Worm (Caenorhabditis elegans) whole organism, L4 larva: ENCODE measurements around the gene col-78.

Source experiments
- D1046.2 ChIP-seq: fragments of 200-800 bp; sonication (Bioruptor generic); IDR thresholded peaks from 2 replicates; pipeline ENCODE4 v1.3.6; 2022; ENCODE audit warnings: missing genetic modification characterization, missing compliant biosample characterization
- F10B5.3 ChIP-seq: sonication (generic microtip); optimal IDR thresholded peaks from 2 replicates; lab custom pipeline; 2016; ENCODE audit warnings: mild to moderate bottlenecking, missing genetic modification characterization, missing compliant biosample characterization
- F44E2.7 ChIP-seq: fragments of 200-800 bp; sonication (Bioruptor generic); IDR thresholded peaks from 2 replicates; pipeline ENCODE4 v2.1.2; 2022; ENCODE audit warnings: missing genetic modification characterization, missing compliant biosample characterization
- R02D3.7 ChIP-seq: fragments of 150-350 bp; sonication (generic microtip); optimal IDR thresholded peaks from 3 replicates; lab custom pipeline; 2014; ENCODE audit warnings: missing biosample characterization, missing genetic modification characterization
- T20F7.1 ChIP-seq: fragments of 200-800 bp; sonication (Bioruptor generic); optimal IDR thresholded peaks from 2 replicates; lab custom pipeline; 2018; ENCODE audit warnings: mild to moderate bottlenecking, missing genetic modification characterization, missing compliant biosample characterization
- T26A8.4 ChIP-seq: fragments of 200-800 bp; sonication (Bioruptor generic); IDR thresholded peaks from 2 replicates; pipeline ENCODE4 v1.3.6; 2022; ENCODE audit warnings: missing genetic modification characterization, missing compliant biosample characterization
- Y105C5A.15 ChIP-seq: fragments of 200-800 bp; sonication (Bioruptor generic); IDR thresholded peaks from 2 replicates; pipeline ENCODE4 v1.3.6; 2022; ENCODE audit warnings: missing genetic modification characterization, missing compliant biosample characterization
- Y5F2A.4 ChIP-seq: fragments of 200-800 bp; sonication (Bioruptor generic); optimal IDR thresholded peaks from 2 replicates; lab custom pipeline; 2018; ENCODE audit warnings: mild to moderate bottlenecking, missing genetic modification characterization, missing compliant biosample characterization
- aly-2 ChIP-seq: sonication (generic microtip); optimal IDR thresholded peaks from 2 replicates; lab custom pipeline; 2018; ENCODE audit warnings: missing biosample characterization, missing genetic modification characterization
- ama-1 ChIP-seq: fragments of 150-350 bp; optimal IDR thresholded peaks from 2 replicates; lab custom pipeline; 2014; ENCODE audit warnings: inconsistent platforms, mixed read lengths
- ceh-32 ChIP-seq: sonication (generic microtip); optimal IDR thresholded peaks from 2 replicates; lab custom pipeline; 2016; ENCODE audit warnings: mild to moderate bottlenecking, missing genetic modification characterization, missing compliant biosample characterization; ENCODE audit not compliant: poor library complexity
- ceh-82 ChIP-seq: sonication (generic microtip); optimal IDR thresholded peaks from 2 replicates; lab custom pipeline; 2017; ENCODE audit warnings: missing biosample characterization, missing genetic modification characterization
- ces-1 ChIP-seq: fragments of 150-350 bp; sonication (generic microtip); optimal IDR thresholded peaks from 4 replicates; lab custom pipeline; 2014; ENCODE audit warnings: missing biosample characterization, missing genetic modification reagents, missing genetic modification characterization
- ctbp-1 ChIP-seq: fragments of 200-800 bp; sonication (Bioruptor generic); IDR thresholded peaks from 2 replicates; pipeline ENCODE4 v1.3.6; 2022; ENCODE audit warnings: missing genetic modification reagents, missing genetic modification characterization, missing compliant biosample characterization
- daf-12 ChIP-seq: fragments of 150-350 bp; optimal IDR thresholded peaks from 2 replicates; lab custom pipeline; 2014; ENCODE audit warnings: missing biosample characterization, missing genetic modification reagents, missing genetic modification characterization
- daf-16 ChIP-seq, 3 experiments: sonication (generic microtip); optimal IDR thresholded peaks; 2 replicates each; lab custom pipeline; 2016 to 2017; ENCODE audit warnings: missing genetic modification characterization in 3 of 3, missing genetic modification reagents in 3 of 3, mild to moderate bottlenecking in 2 of 3, missing compliant biosample characterization in 2 of 3, missing biosample characterization in 1 of 3, moderate library complexity in 1 of 3
- dmd-6 ChIP-seq: fragments of 200-800 bp; sonication (Bioruptor generic); IDR thresholded peaks from 2 replicates; pipeline ENCODE4 v1.3.6; 2022; ENCODE audit warnings: missing genetic modification reagents, missing genetic modification characterization, missing compliant biosample characterization
- dpl-1 ChIP-seq: fragments of 150-350 bp; optimal IDR thresholded peaks from 2 replicates; lab custom pipeline; 2014; ENCODE audit warnings: missing biosample characterization, missing genetic modification reagents, missing genetic modification characterization
- fos-1 ChIP-seq: fragments of 150-350 bp; optimal IDR thresholded peaks from 2 replicates; lab custom pipeline; 2014; ENCODE audit warnings: missing biosample characterization, missing genetic modification characterization
- gei-8 ChIP-seq: fragments of 200-800 bp; sonication (Bioruptor generic); optimal IDR thresholded peaks from 2 replicates; lab custom pipeline; 2018; ENCODE audit warnings: mild to moderate bottlenecking, missing genetic modification characterization, missing compliant biosample characterization
- hlh-30 ChIP-seq: sonication (generic microtip); optimal IDR thresholded peaks from 2 replicates; lab custom pipeline; 2017; ENCODE audit warnings: antibody characterized with exemption, mild to moderate bottlenecking, missing genetic modification characterization, missing compliant biosample characterization; ENCODE audit not compliant: insufficient read depth
- lim-7 ChIP-seq: fragments of 200-800 bp; sonication (Bioruptor generic); IDR thresholded peaks from 2 replicates; pipeline ENCODE4 v1.3.6; 2022; ENCODE audit warnings: missing genetic modification characterization, missing compliant biosample characterization
- lin-13 ChIP-seq: fragments of 150-350 bp; optimal IDR thresholded peaks from 2 replicates; lab custom pipeline; 2014; ENCODE audit warnings: missing biosample characterization, missing genetic modification reagents, missing genetic modification characterization
- lin-15B ChIP-seq: fragments of 150-350 bp; sonication (generic microtip); optimal IDR thresholded peaks from 3 replicates; lab custom pipeline; 2014; ENCODE audit warnings: missing biosample characterization, missing genetic modification characterization
- lin-29 ChIP-seq: fragments of 200-800 bp; sonication (Bioruptor generic); IDR thresholded peaks from 2 replicates; pipeline ENCODE4 v1.3.6; 2022; ENCODE audit warnings: missing genetic modification reagents, missing genetic modification characterization, missing compliant biosample characterization
- lin-38 ChIP-seq: fragments of 200-800 bp; sonication (Bioruptor generic); IDR thresholded peaks from 2 replicates; pipeline ENCODE4 v1.3.6; 2022; ENCODE audit warnings: missing genetic modification reagents, missing genetic modification characterization, missing compliant biosample characterization
- madf-5 ChIP-seq, 2 experiments: fragments of 200-800 bp; sonication (Bioruptor generic); IDR thresholded peaks; 2 replicates each; pipeline ENCODE4 v1.3.6; 2022; ENCODE audit warnings: missing compliant biosample characterization in 2 of 2, missing genetic modification characterization in 2 of 2
- mdt-29 ChIP-seq: fragments of 200-800 bp; sonication (Bioruptor generic); IDR thresholded peaks from 2 replicates; pipeline ENCODE4 v1.3.6; 2022; ENCODE audit warnings: missing genetic modification reagents, missing genetic modification characterization, missing compliant biosample characterization
- mep-1 ChIP-seq: fragments of 150-350 bp; sonication (generic microtip); optimal IDR thresholded peaks from 3 replicates; lab custom pipeline; 2014; ENCODE audit warnings: missing biosample characterization, missing genetic modification characterization
- mxl-2 ChIP-seq: fragments of 200-800 bp; sonication (Bioruptor generic); conservative IDR thresholded peaks from 2 replicates; pipeline ENCODE4 v1.3.6; 2022; ENCODE audit warnings: missing genetic modification reagents, missing genetic modification characterization, missing compliant biosample characterization
- mxl-3 ChIP-seq: fragments of 200-800 bp; sonication (Bioruptor generic); optimal IDR thresholded peaks from 2 replicates; lab custom pipeline; 2018; ENCODE audit warnings: mild to moderate bottlenecking, missing genetic modification characterization, missing compliant biosample characterization
- nhr-10 ChIP-seq: fragments of 150-350 bp; optimal IDR thresholded peaks from 2 replicates; lab custom pipeline; 2014; ENCODE audit warnings: missing biosample characterization, missing genetic modification characterization
- nhr-102 ChIP-seq: sonication (generic microtip); optimal IDR thresholded peaks from 2 replicates; lab custom pipeline; 2016; ENCODE audit warnings: mild to moderate bottlenecking, missing genetic modification characterization, moderate library complexity, missing compliant biosample characterization
- nhr-111 ChIP-seq: fragments of 200-800 bp; sonication (Bioruptor generic); optimal IDR thresholded peaks from 2 replicates; lab custom pipeline; 2018; ENCODE audit warnings: mild to moderate bottlenecking, missing genetic modification characterization, missing compliant biosample characterization
- nhr-28 ChIP-seq: fragments of 150-350 bp; optimal IDR thresholded peaks from 2 replicates; lab custom pipeline; 2014; ENCODE audit warnings: missing biosample characterization, missing genetic modification characterization
- nhr-6 ChIP-seq: fragments of 150-350 bp; optimal IDR thresholded peaks from 2 replicates; lab custom pipeline; 2014; ENCODE audit warnings: missing biosample characterization, missing genetic modification characterization
- nhr-76 ChIP-seq: fragments of 150-350 bp; optimal IDR thresholded peaks from 2 replicates; lab custom pipeline; 2014; ENCODE audit warnings: missing biosample characterization, missing genetic modification characterization
- nhr-77 ChIP-seq: fragments of 150-350 bp; optimal IDR thresholded peaks from 2 replicates; lab custom pipeline; 2014; ENCODE audit warnings: missing biosample characterization, missing genetic modification characterization
- php-3 ChIP-seq: fragments of 200-800 bp; sonication (Bioruptor generic); IDR thresholded peaks from 2 replicates; pipeline ENCODE4 v1.3.6; 2022; ENCODE audit warnings: missing genetic modification reagents, missing genetic modification characterization, missing compliant biosample characterization
- pqm-1 ChIP-seq: sonication (generic microtip); optimal IDR thresholded peaks from 2 replicates; lab custom pipeline; 2017; ENCODE audit warnings: missing biosample characterization, missing genetic modification characterization
- rbr-2 ChIP-seq: sonication (generic microtip); optimal IDR thresholded peaks from 2 replicates; lab custom pipeline; 2016; ENCODE audit warnings: missing genotype, missing genetic modification characterization, missing compliant biosample characterization
- spr-3 ChIP-seq: fragments of 200-800 bp; sonication (Bioruptor generic); optimal IDR thresholded peaks from 2 replicates; lab custom pipeline; 2018; ENCODE audit warnings: mild to moderate bottlenecking, missing genetic modification characterization, missing compliant biosample characterization
- unc-130 ChIP-seq: sonication (generic microtip); optimal IDR thresholded peaks from 2 replicates; lab custom pipeline; 2016; ENCODE audit warnings: missing genetic modification reagents, missing genetic modification characterization, missing compliant biosample characterization
- unc-39 ChIP-seq: sonication (generic microtip); optimal IDR thresholded peaks from 2 replicates; lab custom pipeline; 2017; ENCODE audit warnings: missing biosample characterization, missing genetic modification characterization
- unc-62 ChIP-seq, 3 experiments: fragments of 150-350 bp in 1 of 3; sonication (generic microtip); optimal IDR thresholded peaks in 2 of 3; peaks in 1 of 3; 1 replicate in 1 of 3; 2 replicates in 2 of 3; lab custom pipeline; 2014 to 2017; ENCODE audit warnings: missing biosample characterization in 3 of 3, missing genetic modification characterization in 3 of 3, missing genetic modification reagents in 3 of 3, missing genotype in 1 of 3
- zag-1 ChIP-seq: fragments of 150-350 bp; optimal IDR thresholded peaks from 2 replicates; lab custom pipeline; 2014; ENCODE audit warnings: missing biosample characterization, missing genetic modification characterization
- zfp-3 ChIP-seq: fragments of 200-800 bp; sonication (Bioruptor generic); conservative IDR thresholded peaks from 2 replicates; pipeline ENCODE4 v1.3.6; 2022; ENCODE audit warnings: missing genetic modification reagents, missing genetic modification characterization, missing compliant biosample characterization
- zip-11 ChIP-seq: fragments of 200-800 bp; sonication (Bioruptor generic); IDR thresholded peaks from 2 replicates; pipeline ENCODE4 v1.3.6; 2022; ENCODE audit warnings: missing genetic modification characterization, missing compliant biosample characterization
- zip-2 ChIP-seq: fragments of 150-350 bp; optimal IDR thresholded peaks from 2 replicates; lab custom pipeline; 2014; ENCODE audit warnings: missing biosample characterization, missing genetic modification characterization
- ztf-7 ChIP-seq: fragments of 150-350 bp; optimal IDR thresholded peaks from 2 replicates; lab custom pipeline; 2014; ENCODE audit warnings: missing biosample characterization, missing genetic modification characterization

Gene col-78

ce11 chrII:9128132-9128531, 24.2 kb upstream of the col-78 start (continued):
- TF ChIP-seq F44E2.7 (no peak), php-3 (0 out of 2 replicates have a peak, but pooled peaks have one; percentile 12), R02D3.7 (tag; lab: Kevin White, UChicago) (no peak), unc-62 (GFP tag; optimal IDR thresholded peaks at IDR 0.05 in 1 of 2; lab: Kevin White, UChicago) (peak in 1 of 2 experiments; percentile 45), unc-62 (tag; optimal IDR thresholded peaks at IDR 0.05; lab: Kevin White, UChicago) (no peak), dmd-6 (GFP tag; lab: Robert Waterston, UW) (peak; percentile 82), D1046.2 (GFP tag; lab: Robert Waterston, UW) (no peak), zfp-3 (GFP tag; lab: Robert Waterston, UW) (peak; percentile 67), mep-1 (tag; lab: Kevin White, UChicago) (peak; percentile 40), T26A8.4 (GFP tag; lab: Robert Waterston, UW) (peak; percentile 34; the same call in 1 of the 2 replicates), mxl-2 (no peak), nhr-76 (tag; lab: Kevin White, UChicago) (peak; percentile 38), daf-12 (tag; lab: Kevin White, UChicago) (no peak), gei-8 (no peak), T20F7.1 (GFP tag; lab: Kevin White, UChicago) (peak; percentile 20), ztf-7 (tag; lab: Kevin White, UChicago) (no peak), F10B5.3 (no peak), nhr-28 (peak; percentile 86), lin-38 (peak; percentile 26; the same call in 1 of the 2 replicates), mdt-29 (GFP tag; lab: Robert Waterston, UW) (peak; percentile 83), dpl-1 (GFP tag; lab: Kevin White, UChicago) (peak; percentile 42), mxl-3 (GFP tag; lab: Kevin White, UChicago) (peak; percentile 64), spr-3 (GFP tag; lab: Kevin White, UChicago) (no peak), ceh-32 (no peak), ceh-82 (tag; lab: Kevin White, UChicago) (no peak), lin-13 (GFP tag; lab: Kevin White, UChicago) (no peak), lim-7 (no peak), lin-15B (tag; lab: Kevin White, UChicago) (no peak), ama-1 (lab: Kevin White, UChicago) (peak; percentile 70), nhr-111 (GFP tag; lab: Kevin White, UChicago) (no peak), unc-39 (tag; lab: Kevin White, UChicago) (no peak), pqm-1 (tag; lab: Kevin White, UChicago) (peak; percentile 82), hlh-30 (tag; lab: Kevin White, UChicago) (peak; percentile 47), Y5F2A.4 (GFP tag; lab: Kevin White, UChicago) (no peak), nhr-10 (tag; lab: Kevin White, UChicago) (peak; percentile 42), rbr-2 (tag; lab: Kevin White, UChicago) (peak; percentile 27), aly-2 (tag; lab: Kevin White, UChicago) (no peak), fos-1 (no peak), unc-130 (GFP tag; lab: Kevin White, UChicago) (no peak), ces-1 (GFP tag; lab: Kevin White, UChicago) (no peak), nhr-102 (tag; lab: Kevin White, UChicago) (peak; percentile 19), lin-29 (GFP tag; lab: Robert Waterston, UW) (peak; percentile 69), zag-1 (tag; lab: Kevin White, UChicago) (no peak), madf-5 (GFP tag; IDR thresholded peaks at IDR 0.05; lab: Robert Waterston, UW) (0 out of 4 replicates have a peak, but pooled peaks of 1 of the 2 experiments have one; percentile 26), nhr-77 (peak; percentile 68), ctbp-1 (GFP tag; lab: Robert Waterston, UW) (0 out of 2 replicates have a peak, but pooled peaks have one; percentile 19), zip-11 (GFP tag; lab: Robert Waterston, UW) (no peak), nhr-6 (tag; lab: Kevin White, UChicago) (peak; percentile 51), daf-16 (GFP tag; optimal IDR thresholded peaks at IDR 0.05; lab: Kevin White, UChicago) (no peak), daf-16 (tag; optimal IDR thresholded peaks at IDR 0.05; lab: Kevin White, UChicago) (peak; percentile 85), Y105C5A.15 (no peak), zip-2 (tag; lab: Kevin White, UChicago) (peak; percentile 38)
